Fruit fly (Drosophila melanogaster) ovary, adult (tissue): ENCODE results near the gene CG43139.
A peak's percentile ranks its signal among the peaks of the same experiment; 100 is the strongest.

Source experiments
- CG17801 ChIP-seq: fragments of 200-800 bp; optimal IDR thresholded peaks from 2 replicates; lab custom pipeline; 2019; ENCODE audit warnings: missing biosample characterization, mild to moderate bottlenecking, missing genetic modification characterization, moderate library complexity; ENCODE audit not compliant: partially characterized antibody

Gene CG43139

dm6 chr3R:27501938-27502337, at the start of gene CG43139:
TSS of gene CG43139 (minus strand) at chr3R:27502025.
- no peak for TF ChIP-seq CG17801

- no peak for TF ChIP-seq CG17801
Observed at dm6 chr3R:27547378-27547949, 45.6 kb upstream of the CG43139 start.

- TF ChIP-seq CG17801, result no peak
Observed at dm6 chr3R:27545752-27546151, 43.9 kb upstream of the CG43139 start, which contains the start of gene Gr98d. TSS of gene Gr98d (plus strand) at chr3R:27546052.

- no peak for TF ChIP-seq CG17801
Observed at dm6 chr3R:27544143-27544542, 42.3 kb upstream of the CG43139 start, which contains the start of gene Gr98c. TSS of gene Gr98c (plus strand) at chr3R:27544443.

- TF ChIP-seq CG17801, result no peak
Observed at dm6 chr3R:27542197-27542596, 40.4 kb upstream of the CG43139 start, which contains the start of gene Gr98b. TSS of gene Gr98b (plus strand) at chr3R:27542497.

- TF ChIP-seq CG17801, result no peak
Observed at dm6 chr3R:27533225-27533624, 31.4 kb upstream of the CG43139 start.

dm6 chr3R:27520415-27520916, 18.6 kb upstream of the CG43139 start, which contains the start of gene CG12885:
TSS of gene CG12885 (plus strand) at chr3R:27520866.
- TF ChIP-seq CG17801, result no peak

dm6 chr3R:27519879-27520278, 18.1 kb upstream of the CG43139 start:
- TF ChIP-seq CG17801, result no peak

dm6 chr3R:27517157-27517556, 15.3 kb upstream of the CG43139 start, which contains the start of gene CG13972:
TSS of gene CG13972 (minus strand) at chr3R:27517257.
- TF ChIP-seq CG17801, result no peak

dm6 chr3R:27502856-27503255, 1.0 kb upstream of the CG43139 start, which contains the start of gene CG5402:
TSS of gene CG5402 (minus strand) at chr3R:27502956.
- TF ChIP-seq CG17801, result no peak

dm6 chr3R:27497616-27498015, 4.2 kb downstream of the CG43139 start:
- TF ChIP-seq CG17801, result no peak

- TF ChIP-seq CG17801, result no peak
Observed at dm6 chr3R:27487627-27488026, 14.2 kb downstream of the CG43139 start, which contains the start of gene Gr98a. TSS of gene Gr98a (plus strand) at chr3R:27487927.

- peak; percentile 7 for TF ChIP-seq CG17801
Observed at dm6 chr3R:27478375-27478774, 23.4 kb downstream of the CG43139 start, which contains the start of gene Cyp6a18. TSS of gene Cyp6a18 (plus strand) at chr3R:27478675.

- no peak for TF ChIP-seq CG17801
Observed at dm6 chr3R:27477507-27477906, 24.3 kb downstream of the CG43139 start.

- no peak for TF ChIP-seq CG17801
Observed at dm6 chr3R:27463889-27464288, 37.9 kb downstream of the CG43139 start, which contains the start of gene CG13978. TSS of gene CG13978 (plus strand) at chr3R:27464189.

- TF ChIP-seq CG17801, result no peak
Observed at dm6 chr3R:27462917-27463316, 38.9 kb downstream of the CG43139 start.
